Fruit fly (Drosophila melanogaster) whole organism, prepupa: ENCODE data around the gene sit.

ENCODE experiments used
- CG11294 ChIP-seq: fragments of 200-800 bp; sonication (Bioruptor generic); IDR thresholded peaks from 2 replicates; pipeline ENCODE4 v1.3.6; 2022; ENCODE audit warnings: missing biosample characterization, missing genetic modification characterization
- CG15336 ChIP-seq: fragments of 200-800 bp; sonication (Bioruptor generic); IDR thresholded peaks from 2 replicates; pipeline ENCODE4 v1.3.6; 2022; ENCODE audit warnings: missing biosample characterization, missing genetic modification characterization
- CG3032 ChIP-seq: fragments of 200-800 bp; optimal IDR thresholded peaks from 2 replicates; lab custom pipeline; 2019; ENCODE audit warnings: missing biosample characterization, mild to moderate bottlenecking, missing genetic modification characterization, moderate library complexity
- OdsH ChIP-seq: fragments of 200-800 bp; sonication (Bioruptor generic); optimal IDR thresholded peaks from 3 replicates; lab custom pipeline; 2016; ENCODE audit warnings: missing biosample characterization, missing genetic modification characterization
- Sox14 ChIP-seq: fragments of 200-800 bp; sonication (Bioruptor generic); optimal IDR thresholded peaks from 3 replicates; lab custom pipeline; 2016; ENCODE audit warnings: missing biosample characterization, missing genetic modification characterization
- pdm3 ChIP-seq: fragments of 200-800 bp; sonication (Bioruptor generic); optimal IDR thresholded peaks from 3 replicates; lab custom pipeline; 2016; ENCODE audit warnings: missing biosample characterization, missing genetic modification characterization
- ss ChIP-seq, 2 experiments: fragments of 200-800 bp; sonication (Bioruptor generic); optimal IDR thresholded peaks; 2 replicates in 1 of 2; 3 replicates in 1 of 2; lab custom pipeline; 2017 to 2018; ENCODE audit warnings: mild to moderate bottlenecking in 2 of 2, missing biosample characterization in 2 of 2, missing genetic modification characterization in 2 of 2, moderate library complexity in 1 of 2
- topi ChIP-seq: fragments of 200-800 bp; sonication (Bioruptor generic); optimal IDR thresholded peaks from 3 replicates; lab custom pipeline; 2016; ENCODE audit warnings: missing biosample characterization, missing genetic modification characterization

DNA sequence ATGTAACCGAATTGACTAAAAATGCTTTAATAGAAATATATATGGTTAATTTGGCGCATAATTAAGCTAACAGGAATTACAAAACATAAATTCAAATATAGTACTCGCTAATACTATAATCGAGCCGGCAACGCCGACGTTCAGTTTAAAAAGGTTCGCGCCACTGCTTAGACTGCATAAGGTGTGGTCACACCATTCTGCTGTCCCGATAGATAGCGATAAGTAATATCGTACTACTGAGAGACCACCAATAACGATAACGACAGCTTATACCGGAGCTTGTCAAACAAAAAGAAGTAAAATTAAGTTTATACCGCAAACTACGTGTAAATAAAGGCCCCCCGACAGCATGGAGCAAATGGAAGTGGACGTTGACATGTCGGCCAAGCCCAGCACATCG lies 18.2 kb upstream of the sit start, which contains the start of gene CSN6:
- no peak for TF ChIP-seq CG11294 (GFP tag; lab: Robert Waterston, UW)
- TF ChIP-seq OdsH (GFP tag; lab: Kevin White, UChicago) = no peak
- TF ChIP-seq ss (GFP tag; optimal IDR thresholded peaks at IDR 0.05; lab: Kevin White, UChicago) = no peak
- peak; percentile 36 for TF ChIP-seq Sox14 (GFP tag; lab: Kevin White, UChicago)
- no peak for TF ChIP-seq topi (GFP tag; lab: Kevin White, UChicago)
- TF ChIP-seq CG15336 (GFP tag; lab: Robert Waterston, UW) = no peak
- peak; percentile 19 for TF ChIP-seq CG3032 (tag; lab: Kevin White, UChicago)
- TF ChIP-seq pdm3 = no peak
